Worm (Caenorhabditis elegans) whole organism, early embryonic: ENCODE results near the gene srw-127.

Experiments used
- B0310.2 ChIP-seq: sonication (generic microtip); optimal IDR thresholded peaks from 2 replicates; lab custom pipeline; 2016; ENCODE audit warnings: mild to moderate bottlenecking, missing genetic modification characterization, missing compliant biosample characterization
- F13C5.2 ChIP-seq: sonication (generic microtip); optimal IDR thresholded peaks from 2 replicates; lab custom pipeline; 2017; ENCODE audit warnings: mild to moderate bottlenecking, missing genetic modification characterization, inconsistent platforms, missing compliant biosample characterization
- aly-1 ChIP-seq: sonication (generic microtip); optimal IDR thresholded peaks from 2 replicates; lab custom pipeline; 2016; ENCODE audit warnings: missing genetic modification characterization, missing compliant biosample characterization
- ama-1 ChIP-seq: fragments of 150-350 bp; optimal IDR thresholded peaks from 2 replicates; lab custom pipeline; 2014
- ceh-13 ChIP-seq: fragments of 200-800 bp; sonication (Bioruptor generic); optimal IDR thresholded peaks from 2 replicates; lab custom pipeline; 2018; ENCODE audit warnings: mild to moderate bottlenecking, missing genetic modification characterization, missing compliant biosample characterization
- ceh-36 ChIP-seq: sonication (generic microtip); optimal IDR thresholded peaks from 2 replicates; lab custom pipeline; 2016; ENCODE audit warnings: missing genetic modification characterization, inconsistent platforms, missing compliant biosample characterization
- ets-7 ChIP-seq: sonication (generic microtip); optimal IDR thresholded peaks from 2 replicates; lab custom pipeline; 2016; ENCODE audit warnings: missing genotype, missing genetic modification characterization, missing compliant biosample characterization
- flt-1 ChIP-seq: fragments of 200-800 bp; sonication (Bioruptor generic); IDR thresholded peaks from 2 replicates; pipeline ENCODE4 v1.3.6; 2022; ENCODE audit warnings: missing genetic modification characterization, missing compliant biosample characterization
- hmbx-1 ChIP-seq: sonication (generic microtip); optimal IDR thresholded peaks from 2 replicates; lab custom pipeline; 2016; ENCODE audit warnings: mild to moderate bottlenecking, missing genetic modification characterization, missing compliant biosample characterization
- hmg-4 ChIP-seq: fragments of 200-800 bp; sonication (Bioruptor generic); optimal IDR thresholded peaks from 2 replicates; lab custom pipeline; 2018; ENCODE audit warnings: mild to moderate bottlenecking, missing genetic modification characterization, missing compliant biosample characterization
- hnd-1 ChIP-seq: sonication (generic microtip); optimal IDR thresholded peaks from 2 replicates; lab custom pipeline; 2016; ENCODE audit warnings: missing genetic modification characterization, missing compliant biosample characterization
- pes-1 ChIP-seq: fragments of 200-800 bp; sonication (Bioruptor generic); IDR thresholded peaks from 2 replicates; pipeline ENCODE4 v1.3.6; 2022; ENCODE audit warnings: missing genetic modification reagents, missing genetic modification characterization, missing compliant biosample characterization
- scrt-1 ChIP-seq: fragments of 200-800 bp; sonication (Bioruptor generic); IDR thresholded peaks from 2 replicates; pipeline ENCODE4 v1.3.6; 2022; ENCODE audit warnings: missing genetic modification characterization, missing compliant biosample characterization
- sea-1 ChIP-seq: fragments of 200-800 bp; sonication (Bioruptor generic); conservative IDR thresholded peaks from 2 replicates; pipeline ENCODE4 v1.3.6; 2022; ENCODE audit warnings: missing genetic modification characterization, missing compliant biosample characterization
- tbx-11 ChIP-seq: fragments of 200-800 bp; sonication (Bioruptor generic); IDR thresholded peaks from 2 replicates; pipeline ENCODE4 v1.3.6; 2022; ENCODE audit warnings: missing genetic modification characterization, missing compliant biosample characterization
- tbx-37 ChIP-seq: fragments of 200-800 bp; sonication (Bioruptor generic); conservative IDR thresholded peaks from 2 replicates; pipeline ENCODE4 v1.3.6; 2022; ENCODE audit warnings: missing genetic modification reagents, missing genetic modification characterization, missing compliant biosample characterization
- tra-4 ChIP-seq: sonication (generic microtip); optimal IDR thresholded peaks from 2 replicates; lab custom pipeline; 2017; ENCODE audit warnings: missing genetic modification characterization, missing compliant biosample characterization

srw-127 gene

DNA sequence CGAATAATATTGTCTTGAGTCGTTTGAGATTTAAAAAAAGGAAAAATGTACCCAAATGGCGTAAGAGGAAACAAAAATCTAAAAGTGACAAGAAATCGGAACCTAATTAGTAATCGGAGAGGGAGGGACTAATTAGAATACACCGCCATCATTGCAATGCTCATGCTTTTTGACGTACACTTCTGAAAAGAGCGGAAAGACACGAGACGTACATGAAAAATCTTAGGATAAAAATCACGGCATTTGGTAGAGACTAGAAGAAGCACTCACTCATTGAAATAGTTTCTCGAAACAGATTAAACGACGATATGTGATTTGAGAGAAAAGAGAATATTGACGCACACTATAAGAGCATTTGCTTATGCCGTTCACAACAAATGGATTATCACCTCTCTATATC lies 10.3 kb downstream of the srw-127 start:
- TF ChIP-seq ceh-13 (GFP tag; lab: Kevin White, UChicago) (no peak), ets-7 (no peak), tbx-37 (GFP tag; lab: Robert Waterston, UW) (no peak)

DNA sequence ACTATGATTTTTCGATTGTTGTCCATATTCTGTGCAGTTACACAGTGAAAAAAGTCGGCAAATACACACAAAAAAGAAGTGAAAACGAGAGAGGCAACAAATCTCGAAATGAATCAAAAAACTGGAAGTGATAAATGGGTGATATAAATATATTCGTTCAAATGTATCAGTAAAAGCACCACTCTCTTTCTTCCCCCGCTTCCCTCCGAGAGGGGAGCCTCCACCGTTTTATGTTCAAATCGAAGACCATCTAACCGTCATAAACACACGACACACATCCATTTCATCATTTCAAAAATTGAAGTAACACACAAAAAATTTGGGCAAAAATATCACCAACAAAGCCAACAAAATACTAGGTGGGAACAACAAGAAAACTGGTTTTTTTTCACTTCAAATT lies 14.3 kb downstream of the srw-127 start, which contains the start of gene F20A1.6:
F20A1.6 (minus strand) TSS at position 101 of the 400 bp plus-strand sequence.
- TF ChIP-seq B0310.2 (tag; lab: Kevin White, UChicago) (no peak), ceh-13 (GFP tag; lab: Kevin White, UChicago) (no peak), ets-7 (no peak), tra-4 (no peak), F13C5.2 (tag; lab: Kevin White, UChicago) (no peak), tbx-11 (GFP tag; lab: Robert Waterston, UW) (no peak), hnd-1 (no peak), flt-1 (GFP tag; lab: Robert Waterston, UW) (no peak), sea-1 (no peak), hmbx-1 (no peak), tbx-37 (GFP tag; lab: Robert Waterston, UW) (no peak), ceh-36 (tag; lab: Kevin White, UChicago) (no peak), hmg-4 (GFP tag; lab: Kevin White, UChicago) (no peak), scrt-1 (GFP tag; lab: Robert Waterston, UW) (no peak), ama-1 (lab: Kevin White, UChicago) (no peak), pes-1 (GFP tag; lab: Robert Waterston, UW) (no peak), aly-1 (tag; lab: Kevin White, UChicago) (no peak)

DNA sequence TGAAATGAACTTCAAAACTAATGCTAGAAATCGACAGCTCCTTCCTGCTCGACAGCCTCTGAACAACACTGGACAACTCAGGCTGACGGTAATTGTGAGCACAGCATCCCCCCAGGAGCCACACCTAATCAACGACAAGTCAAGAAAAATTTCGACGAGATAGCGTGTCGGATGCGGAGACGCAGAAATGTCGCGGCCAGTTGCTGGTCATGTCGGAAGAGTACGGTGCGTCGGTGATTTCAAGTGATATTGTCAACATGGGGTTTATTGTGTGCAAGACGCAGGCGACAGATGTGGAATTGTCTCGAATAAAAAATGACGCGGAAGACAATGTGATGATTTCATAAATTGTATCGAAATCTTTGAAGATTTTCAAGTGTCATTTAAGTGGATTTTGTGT lies 23.8 kb downstream of the srw-127 start, which contains the start of gene twk-11:
twk-11 (minus strand) TSS at position 101 of the 400 bp plus-strand sequence.
- no peak for TF ChIP-seq ceh-13 (GFP tag; lab: Kevin White, UChicago)
- TF ChIP-seq ceh-36 (tag; lab: Kevin White, UChicago): no peak
- TF ChIP-seq F13C5.2 (tag; lab: Kevin White, UChicago): no peak
- no peak for TF ChIP-seq tra-4
- TF ChIP-seq scrt-1 (GFP tag; lab: Robert Waterston, UW): no peak
- TF ChIP-seq sea-1: no peak
- no peak for TF ChIP-seq ama-1 (lab: Kevin White, UChicago)
- TF ChIP-seq tbx-37 (GFP tag; lab: Robert Waterston, UW): no peak
- no peak for TF ChIP-seq pes-1 (GFP tag; lab: Robert Waterston, UW)
- no peak for TF ChIP-seq B0310.2 (tag; lab: Kevin White, UChicago)
- TF ChIP-seq tbx-11 (GFP tag; lab: Robert Waterston, UW): no peak
- TF ChIP-seq ets-7: no peak
- no peak for TF ChIP-seq hmbx-1
- no peak for TF ChIP-seq aly-1 (tag; lab: Kevin White, UChicago)
- TF ChIP-seq hnd-1: no peak
- no peak for TF ChIP-seq flt-1 (GFP tag; lab: Robert Waterston, UW)
- TF ChIP-seq hmg-4 (GFP tag; lab: Kevin White, UChicago): no peak

DNA sequence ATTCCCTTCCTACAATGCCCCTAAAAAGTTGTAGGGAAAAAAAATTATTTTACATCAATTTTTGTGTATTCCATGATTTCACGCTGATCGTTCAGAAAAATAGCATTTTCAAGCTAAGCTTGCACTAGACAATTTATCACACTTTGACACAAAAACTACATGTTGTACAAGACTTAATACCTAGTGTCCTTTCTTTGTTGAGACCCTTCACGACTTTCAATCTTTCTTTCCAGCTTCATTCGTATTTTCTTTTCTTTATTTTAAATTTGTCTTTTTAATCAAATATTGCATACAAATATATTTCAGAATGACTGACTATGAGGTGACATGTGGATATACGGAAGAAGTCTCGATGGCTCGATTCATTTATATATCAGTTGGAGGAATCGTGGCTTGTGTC lies 33.3 kb downstream of the srw-127 start, which contains the start of gene F20A1.2:
F20A1.2 (plus strand) TSS at position 301 of the 400 bp plus-strand sequence.
- no peak for TF ChIP-seq aly-1 (tag; lab: Kevin White, UChicago)
- TF ChIP-seq tbx-11 (GFP tag; lab: Robert Waterston, UW): no peak
- TF ChIP-seq scrt-1 (GFP tag; lab: Robert Waterston, UW): no peak
- TF ChIP-seq ama-1 (lab: Kevin White, UChicago): no peak
- TF ChIP-seq hmbx-1: no peak
- no peak for TF ChIP-seq B0310.2 (tag; lab: Kevin White, UChicago)
- TF ChIP-seq F13C5.2 (tag; lab: Kevin White, UChicago): no peak
- TF ChIP-seq hnd-1: no peak
- no peak for TF ChIP-seq ets-7
- no peak for TF ChIP-seq tra-4
- TF ChIP-seq pes-1 (GFP tag; lab: Robert Waterston, UW): no peak
- TF ChIP-seq hmg-4 (GFP tag; lab: Kevin White, UChicago): no peak
- TF ChIP-seq ceh-13 (GFP tag; lab: Kevin White, UChicago): no peak
- no peak for TF ChIP-seq sea-1

DNA sequence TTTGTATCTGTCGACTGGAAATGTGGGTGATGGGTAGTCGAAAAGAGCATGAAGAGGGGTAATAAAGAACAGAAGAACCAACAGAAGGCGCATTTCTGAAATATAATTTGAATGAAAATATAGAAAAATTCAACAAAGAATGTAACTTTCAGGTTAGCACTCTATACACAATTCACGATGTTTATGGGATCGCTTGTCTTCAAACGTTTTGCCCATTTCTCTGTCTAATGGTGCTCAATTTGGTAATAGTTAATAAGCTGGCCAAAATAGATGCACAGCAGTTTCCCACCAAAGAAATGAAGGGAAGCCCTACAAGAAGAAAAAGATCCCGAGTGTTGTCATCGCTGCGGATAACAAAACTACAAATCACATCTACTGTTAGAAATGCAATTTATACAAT lies 34.8 kb downstream of the srw-127 start, which contains the start of gene F20A1.8:
F20A1.8 (minus strand) TSS at position 101 of the 400 bp plus-strand sequence.
- TF ChIP-seq tbx-11 (GFP tag; lab: Robert Waterston, UW) (no peak), ceh-13 (GFP tag; lab: Kevin White, UChicago) (no peak), tra-4 (no peak), hmg-4 (GFP tag; lab: Kevin White, UChicago) (no peak), ets-7 (no peak), flt-1 (GFP tag; lab: Robert Waterston, UW) (no peak), hmbx-1 (no peak), hnd-1 (no peak), sea-1 (no peak), pes-1 (GFP tag; lab: Robert Waterston, UW) (no peak), B0310.2 (tag; lab: Kevin White, UChicago) (no peak), aly-1 (tag; lab: Kevin White, UChicago) (no peak), F13C5.2 (tag; lab: Kevin White, UChicago) (no peak), ceh-36 (tag; lab: Kevin White, UChicago) (no peak), tbx-37 (GFP tag; lab: Robert Waterston, UW) (no peak), scrt-1 (GFP tag; lab: Robert Waterston, UW) (no peak), ama-1 (lab: Kevin White, UChicago) (no peak)

DNA sequence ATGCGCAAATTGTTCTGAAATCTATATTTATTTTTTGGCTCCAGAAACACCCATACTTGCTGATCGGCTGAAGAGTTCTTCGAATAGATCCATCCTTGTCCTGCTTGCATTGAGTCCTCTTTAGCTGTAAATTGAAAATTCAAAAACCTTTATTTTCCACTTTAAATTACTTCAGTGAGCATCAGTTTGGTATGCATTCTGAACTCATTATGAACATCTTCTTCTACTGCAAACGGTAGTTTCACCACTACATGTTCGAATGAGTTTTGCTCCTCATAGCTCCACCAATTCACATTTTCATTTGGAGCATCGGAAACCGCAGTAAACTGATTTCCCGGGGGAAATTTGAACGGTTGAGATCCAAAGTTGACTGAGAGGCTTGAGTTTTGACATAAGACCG lies 37.4 kb downstream of the srw-127 start:
- no peak for TF ChIP-seq pes-1 (GFP tag; lab: Robert Waterston, UW)
- no peak for TF ChIP-seq ets-7
- TF ChIP-seq tra-4: no peak
- TF ChIP-seq hnd-1: no peak
- TF ChIP-seq B0310.2 (tag; lab: Kevin White, UChicago): no peak
- no peak for TF ChIP-seq aly-1 (tag; lab: Kevin White, UChicago)
- no peak for TF ChIP-seq scrt-1 (GFP tag; lab: Robert Waterston, UW)
- TF ChIP-seq tbx-11 (GFP tag; lab: Robert Waterston, UW): no peak
- TF ChIP-seq ama-1 (lab: Kevin White, UChicago): no peak

DNA sequence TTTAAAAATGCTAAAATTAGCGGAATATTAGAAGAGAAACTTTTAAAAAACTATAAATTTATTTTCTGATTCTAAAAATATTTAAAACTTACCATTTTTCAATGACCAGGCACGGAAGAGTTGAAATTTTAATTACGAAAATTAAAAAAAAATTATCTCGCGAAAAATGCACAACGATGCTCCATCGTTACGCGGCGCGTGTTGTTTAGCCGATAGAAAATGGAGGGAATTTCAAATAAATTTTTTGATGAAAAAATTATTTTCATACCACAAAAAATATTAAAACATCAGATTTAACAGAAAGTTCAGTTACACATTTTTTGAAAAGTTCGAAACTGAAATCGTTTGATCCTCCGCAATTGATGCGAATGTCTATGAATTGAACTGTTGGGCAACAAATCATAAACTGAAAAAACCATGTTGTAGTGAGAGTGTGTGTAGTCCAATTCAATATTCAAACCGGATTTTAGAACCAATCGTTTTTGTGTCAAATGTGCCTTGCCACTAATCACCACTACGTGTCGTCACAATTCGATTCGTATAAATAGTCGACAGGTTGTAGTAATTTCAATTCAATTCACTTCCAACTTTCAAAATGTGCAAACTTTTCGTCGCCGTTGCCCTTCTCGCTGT lies 38.5 kb downstream of the srw-127 start, which contains the start of the genes tofu-2 and spig-1:
tofu-2 (minus strand) TSS at position 116 of the 633 bp plus-strand sequence.
spig-1 (plus strand) TSS at position 583 of the 633 bp plus-strand sequence.
- TF ChIP-seq B0310.2 (tag; lab: Kevin White, UChicago): no peak
- TF ChIP-seq hmbx-1: no peak
